Fruit fly (Drosophila melanogaster) whole organism, embryonic: ENCODE measurements around the gene CG15306.

Source experiments
- BtbVII ChIP-seq: fragments of 200-800 bp; sonication (Bioruptor generic); optimal IDR thresholded peaks from 3 replicates; lab custom pipeline; 2017; ENCODE audit warnings: missing biosample characterization, mild to moderate bottlenecking, missing genetic modification characterization
- CG10431 ChIP-seq: fragments of 200-800 bp; sonication (Bioruptor generic); optimal IDR thresholded peaks from 3 replicates; lab custom pipeline; 2018; ENCODE audit warnings: missing biosample characterization, mild to moderate bottlenecking, missing genetic modification characterization
- CG11398 ChIP-seq: fragments of 200-800 bp; sonication (Bioruptor generic); optimal IDR thresholded peaks from 2 replicates; lab custom pipeline; 2016; ENCODE audit warnings: missing biosample characterization, missing genetic modification characterization
- CG12219 ChIP-seq: fragments of 200-800 bp; sonication (Bioruptor generic); optimal IDR thresholded peaks from 3 replicates; lab custom pipeline; 2018; ENCODE audit warnings: missing biosample characterization, mild to moderate bottlenecking, missing genetic modification characterization
- CG14860 ChIP-seq: fragments of 200-800 bp; sonication (Bioruptor generic); IDR thresholded peaks from 3 replicates; pipeline ENCODE4 v1.3.6; 2022; ENCODE audit warnings: missing biosample characterization, missing genetic modification characterization; ENCODE audit not compliant: partially characterized antibody
- CG15479 ChIP-seq: fragments of 200-800 bp; sonication (Bioruptor generic); optimal IDR thresholded peaks from 3 replicates; lab custom pipeline; 2019; ENCODE audit warnings: missing biosample characterization, mild to moderate bottlenecking, missing genetic modification characterization, moderate library complexity
- CG16813 ChIP-seq: fragments of 200-800 bp; sonication (Bioruptor generic); IDR thresholded peaks from 3 replicates; pipeline ENCODE4 v1.3.6; 2022; ENCODE audit warnings: missing biosample characterization, missing genetic modification characterization; ENCODE audit not compliant: partially characterized antibody
- CG2116 ChIP-seq: fragments of 200-800 bp; sonication (Bioruptor generic); optimal IDR thresholded peaks from 3 replicates; lab custom pipeline; 2018; ENCODE audit warnings: missing biosample characterization, mild to moderate bottlenecking, missing genetic modification characterization
- CG3065 ChIP-seq: fragments of 200-800 bp; sonication (Bioruptor generic); optimal IDR thresholded peaks from 2 replicates; lab custom pipeline; 2016; ENCODE audit warnings: missing biosample characterization, missing genetic modification characterization
- CG31365 ChIP-seq: fragments of 200-800 bp; sonication (Bioruptor generic); optimal IDR thresholded peaks from 2 replicates; lab custom pipeline; 2018; ENCODE audit warnings: missing biosample characterization, mild to moderate bottlenecking, missing genetic modification characterization
- CG3163 ChIP-seq: fragments of 200-800 bp; sonication (Bioruptor generic); optimal IDR thresholded peaks from 3 replicates; lab custom pipeline; 2016; ENCODE audit warnings: missing biosample characterization, missing genetic modification characterization
- CG32532 ChIP-seq: fragments of 200-800 bp; sonication (Bioruptor generic); IDR thresholded peaks from 2 replicates; pipeline ENCODE4 v1.3.6; 2022; ENCODE audit warnings: missing biosample characterization, missing genetic modification characterization
- CG4424 ChIP-seq: fragments of 200-800 bp; sonication (Bioruptor generic); optimal IDR thresholded peaks from 3 replicates; lab custom pipeline; 2016; ENCODE audit warnings: missing biosample characterization, missing genetic modification characterization
- CG4820 ChIP-seq: fragments of 200-800 bp; sonication (Bioruptor generic); optimal IDR thresholded peaks from 3 replicates; lab custom pipeline; 2016; ENCODE audit warnings: missing biosample characterization, missing genetic modification characterization
- CG6654 ChIP-seq: fragments of 200-800 bp; sonication (Bioruptor generic); optimal IDR thresholded peaks from 2 replicates; lab custom pipeline; 2017; ENCODE audit warnings: missing biosample characterization, mild to moderate bottlenecking, missing genetic modification characterization
- CG6765 ChIP-seq: fragments of 200-800 bp; sonication (Bioruptor generic); optimal IDR thresholded peaks from 3 replicates; lab custom pipeline; 2017; ENCODE audit warnings: missing biosample characterization, mild to moderate bottlenecking, missing genetic modification characterization
- CG6791 ChIP-seq: fragments of 200-800 bp; sonication (Bioruptor generic); IDR thresholded peaks from 3 replicates; pipeline ENCODE4 v1.3.6; 2022; ENCODE audit warnings: missing biosample characterization, missing genetic modification characterization; ENCODE audit not compliant: partially characterized antibody
- CTCF ChIP-seq: fragments of 200-800 bp; sonication (Bioruptor generic); optimal IDR thresholded peaks from 2 replicates; lab custom pipeline; 2017; ENCODE audit warnings: missing biosample characterization, mild to moderate bottlenecking, missing genetic modification characterization, moderate library complexity
- Dfd ChIP-seq, 2 experiments: fragments of >200 bp; optimal IDR thresholded peaks; 2 replicates each; lab custom pipeline; 2017; ENCODE audit warnings: missing biosample characterization in 2 of 2, missing genetic modification characterization in 2 of 2
- Ets65A ChIP-seq: fragments of 200-800 bp; sonication (Bioruptor generic); peaks from one replicate; lab custom pipeline; 2016; ENCODE audit warnings: missing biosample characterization, missing genetic modification characterization
- Gug ChIP-seq: fragments of 200-800 bp; sonication (Bioruptor generic); IDR thresholded peaks from 4 replicates; pipeline ENCODE4 v1.3.6; 2022; ENCODE audit warnings: missing biosample characterization, missing genetic modification characterization
- HLHmδ ChIP-seq: fragments of 200-800 bp; sonication (Bioruptor generic); optimal IDR thresholded peaks from 2 replicates; lab custom pipeline; 2018; ENCODE audit warnings: missing biosample characterization, mild to moderate bottlenecking, missing genetic modification characterization, moderate library complexity
- Jarid2 ChIP-seq: fragments of 200-800 bp; sonication (Bioruptor generic); optimal IDR thresholded peaks from 3 replicates; lab custom pipeline; 2017; ENCODE audit warnings: mild to moderate bottlenecking, missing biosample characterization, missing genetic modification reagents, missing genetic modification characterization
- Mrtf ChIP-seq: fragments of 200-800 bp; sonication (Bioruptor generic); IDR thresholded peaks from 3 replicates; pipeline ENCODE4 v1.3.6; 2022; ENCODE audit warnings: missing biosample characterization, missing genetic modification characterization
- Opbp ChIP-seq: fragments of 200-800 bp; sonication (Bioruptor generic); IDR thresholded peaks from 3 replicates; pipeline ENCODE4 v1.3.6; 2022; ENCODE audit warnings: missing biosample characterization, missing genetic modification characterization; ENCODE audit not compliant: partially characterized antibody
- YL-1 ChIP-seq: fragments of 200-800 bp; sonication (Bioruptor generic); optimal IDR thresholded peaks from 3 replicates; lab custom pipeline; 2017; ENCODE audit warnings: missing biosample characterization, mild to moderate bottlenecking, missing genetic modification characterization
- ato ChIP-seq: fragments of 200-800 bp; sonication (Bioruptor generic); IDR thresholded peaks from 2 replicates; pipeline ENCODE4 v1.3.6; 2022; ENCODE audit warnings: missing biosample characterization, missing genetic modification characterization; ENCODE audit not compliant: partially characterized antibody
- br ChIP-seq: fragments of >200 bp; optimal IDR thresholded peaks from 2 replicates; lab custom pipeline; 2017
- bsh ChIP-seq, 2 experiments: fragments of 200-800 bp; sonication (Bioruptor generic); optimal IDR thresholded peaks; 2 replicates each; lab custom pipeline; 2017 to 2018; ENCODE audit warnings: mild to moderate bottlenecking in 2 of 2, missing biosample characterization in 2 of 2, missing genetic modification characterization in 2 of 2, moderate library complexity in 1 of 2
- chif ChIP-seq, 2 experiments: fragments of 200-800 bp; sonication (Bioruptor generic); optimal IDR thresholded peaks; 3 replicates each; lab custom pipeline; 2016; ENCODE audit warnings: missing biosample characterization in 2 of 2, missing genetic modification characterization in 2 of 2
- chn ChIP-seq: fragments of 200-800 bp; sonication (Bioruptor generic); optimal IDR thresholded peaks from 2 replicates; lab custom pipeline; 2016; ENCODE audit warnings: missing biosample characterization, missing genetic modification characterization
- dan ChIP-seq: fragments of 200-800 bp; sonication (Bioruptor generic); IDR thresholded peaks from 2 replicates; pipeline ENCODE4 v1.3.6; 2022; ENCODE audit warnings: missing biosample characterization, missing genetic modification characterization
- ewg ChIP-seq: fragments of 200-800 bp; sonication (Bioruptor generic); optimal IDR thresholded peaks from 3 replicates; lab custom pipeline; 2017; ENCODE audit warnings: mild to moderate bottlenecking, missing biosample characterization, missing genetic modification reagents, missing genetic modification characterization
- grn ChIP-seq: fragments of 200-800 bp; sonication (Bioruptor generic); optimal IDR thresholded peaks from 3 replicates; lab custom pipeline; 2017; ENCODE audit warnings: missing biosample characterization, missing genetic modification characterization
- gt ChIP-seq: fragments of 200-800 bp; sonication (Bioruptor generic); IDR thresholded peaks from 2 replicates; pipeline ENCODE4 v1.3.6; 2022; ENCODE audit warnings: missing biosample characterization, missing genetic modification characterization
- knrl ChIP-seq: fragments of 200-800 bp; sonication (Bioruptor generic); IDR thresholded peaks from 3 replicates; pipeline ENCODE4 v1.3.6; 2022; ENCODE audit warnings: missing biosample characterization, missing genetic modification characterization; ENCODE audit not compliant: partially characterized antibody
- lab ChIP-seq: fragments of 200-800 bp; sonication (Bioruptor generic); optimal IDR thresholded peaks from 3 replicates; lab custom pipeline; 2017; ENCODE audit warnings: missing biosample characterization, missing genetic modification characterization, mild to moderate bottlenecking, moderate library complexity, missing genetic modification reagents
- lbe ChIP-seq: fragments of 200-800 bp; sonication (Bioruptor generic); optimal IDR thresholded peaks from 2 replicates; lab custom pipeline; 2016; ENCODE audit warnings: missing biosample characterization, mild to moderate bottlenecking, missing genetic modification characterization
- nau ChIP-seq: fragments of 200-800 bp; sonication (Bioruptor generic); optimal IDR thresholded peaks from 3 replicates; lab custom pipeline; 2017; ENCODE audit warnings: missing biosample characterization, mild to moderate bottlenecking, missing genetic modification characterization, missing genetic modification reagents
- org-1 ChIP-seq: fragments of 200-800 bp; sonication (Bioruptor generic); optimal IDR thresholded peaks from 2 replicates; lab custom pipeline; 2017; ENCODE audit warnings: missing biosample characterization, missing genetic modification characterization
- sens ChIP-seq: fragments of 200-800 bp; sonication (Bioruptor generic); peaks from one replicate; lab custom pipeline; 2016; ENCODE audit warnings: missing biosample characterization, missing genetic modification characterization
- sens-2 ChIP-seq: fragments of 200-800 bp; sonication (Bioruptor generic); IDR thresholded peaks from 2 replicates; pipeline ENCODE4 v1.3.6; 2022; ENCODE audit warnings: missing biosample characterization, missing genetic modification characterization
- sob ChIP-seq: fragments of 200-800 bp; sonication (Bioruptor generic); IDR thresholded peaks from 2 replicates; pipeline ENCODE4 v1.3.6; 2022; ENCODE audit warnings: missing biosample characterization, missing genetic modification characterization
- stwl ChIP-seq: fragments of 200-800 bp; sonication (Bioruptor generic); optimal IDR thresholded peaks from 3 replicates; lab custom pipeline; 2018; ENCODE audit warnings: missing biosample characterization, mild to moderate bottlenecking, missing genetic modification characterization, moderate library complexity
- tll ChIP-seq, 2 experiments: fragments of 200-800 bp in 1 of 2; fragments of >200 bp in 1 of 2; sonication (Bioruptor generic) in 1 of 2; optimal IDR thresholded peaks; 2 replicates each; lab custom pipeline; 2017 to 2019; ENCODE audit warnings: missing biosample characterization in 2 of 2, missing genetic modification characterization in 2 of 2, mild to moderate bottlenecking in 1 of 2, moderate library complexity in 1 of 2
- tup ChIP-seq: fragments of 200-800 bp; sonication (Bioruptor generic); optimal IDR thresholded peaks from 2 replicates; lab custom pipeline; 2016; ENCODE audit warnings: missing biosample characterization, mild to moderate bottlenecking, missing genetic modification characterization, moderate library complexity
- twi ChIP-seq: fragments of 200-800 bp; optimal IDR thresholded peaks from 2 replicates; lab custom pipeline; 2019; ENCODE audit warnings: missing biosample characterization, mild to moderate bottlenecking, missing genetic modification characterization, moderate library complexity
- unpg ChIP-seq: fragments of 200-800 bp; sonication (Bioruptor generic); optimal IDR thresholded peaks from 3 replicates; lab custom pipeline; 2018; ENCODE audit warnings: missing biosample characterization, mild to moderate bottlenecking, missing genetic modification characterization, moderate library complexity
- wek ChIP-seq: fragments of 200-800 bp; sonication (Bioruptor generic); optimal IDR thresholded peaks from 3 replicates; lab custom pipeline; 2018; ENCODE audit warnings: missing biosample characterization, mild to moderate bottlenecking, missing genetic modification characterization, moderate library complexity
- yki ChIP-seq: fragments of >200 bp; optimal IDR thresholded peaks from 3 replicates; lab custom pipeline; 2018
- zfh1 ChIP-seq: fragments of 200-800 bp; sonication (Bioruptor generic); IDR thresholded peaks from 3 replicates; pipeline ENCODE4 v1.3.6; 2022; ENCODE audit warnings: missing biosample characterization, missing genetic modification characterization

CG15306 gene

dm6 chrX:10308996-10309395 lies 22.6 kb downstream of the CG15306 start (continued):
- TF ChIP-seq unpg (GFP tag; lab: Kevin White, UChicago) (no peak), br (lab: Kevin White, UChicago) (no peak), sens (GFP tag; lab: Kevin White, UChicago) (peak; percentile 46), Jarid2 (peak; percentile 44), tll (GFP tag; optimal IDR thresholded peaks at IDR 0.05; lab: Kevin White, UChicago) (no peak), bsh (GFP tag; optimal IDR thresholded peaks at IDR 0.05; lab: Kevin White, UChicago) (no peak), ewg (peak; percentile 33), HLHmδ (GFP tag; lab: Kevin White, UChicago) (peak; percentile 22), stwl (tag; lab: Kevin White, UChicago) (peak; percentile 65), wek (GFP tag; lab: Kevin White, UChicago) (no peak), CG31365 (tag; lab: Kevin White, UChicago) (peak; percentile 95), knrl (GFP tag; lab: Robert Waterston, UW) (0 out of 3 replicates have a peak, but pooled peaks have one; percentile 16), CG14860 (peak; percentile 14; the same call in 1 of the 3 replicates), zfh1 (GFP tag; lab: Robert Waterston, UW) (0 out of 3 replicates have a peak, but pooled peaks have one; percentile 12), CG11398 (no peak), CG32532 (GFP tag; lab: Robert Waterston, UW) (0 out of 2 replicates have a peak, but pooled peaks have one; percentile 9), BtbVII (GFP tag; lab: Kevin White, UChicago) (no peak), CG3163 (GFP tag; lab: Kevin White, UChicago) (peak; percentile 63), yki (lab: Kevin White, UChicago) (peak; percentile 16), CG12219 (GFP tag; lab: Kevin White, UChicago) (no peak), CG6654 (GFP tag; lab: Kevin White, UChicago) (no peak), CG4424 (GFP tag; lab: Kevin White, UChicago) (no peak), CG10431 (no peak), Mrtf (GFP tag; lab: Robert Waterston, UW) (no peak), CG6765 (GFP tag; lab: Kevin White, UChicago) (no peak), Ets65A (GFP tag; lab: Kevin White, UChicago) (peak; percentile 1), CG2116 (peak; percentile 42), nau (GFP tag; lab: Kevin White, UChicago) (no peak), lab (GFP tag; lab: Kevin White, UChicago) (no peak), Gug (GFP tag; lab: Robert Waterston, UW) (no peak)

- TF ChIP-seq CG16813 (GFP tag; lab: Robert Waterston, UW): 0 out of 3 replicates have a peak, but pooled peaks have one; percentile 13
- TF ChIP-seq lbe (GFP tag; lab: Kevin White, UChicago): no peak
- no peak for TF ChIP-seq dan (GFP tag; lab: Robert Waterston, UW)
- TF ChIP-seq sob (GFP tag; lab: Robert Waterston, UW): no peak
- TF ChIP-seq CG6791 (GFP tag; lab: Robert Waterston, UW): 0 out of 3 replicates have a peak, but pooled peaks have one; percentile 26
- peak in 1 of 2 experiments; percentile 69 for TF ChIP-seq Dfd (GFP tag; optimal IDR thresholded peaks at IDR 0.05; lab: Kevin White, UChicago)
- no peak for TF ChIP-seq chn (GFP tag; lab: Kevin White, UChicago)
- no peak for TF ChIP-seq twi
- TF ChIP-seq CG4820: no peak
- TF ChIP-seq grn (GFP tag; lab: Kevin White, UChicago): no peak
- TF ChIP-seq tup (GFP tag; lab: Kevin White, UChicago): no peak
- TF ChIP-seq Opbp (GFP tag; lab: Robert Waterston, UW): 0 out of 3 replicates have a peak, but pooled peaks have one; percentile 43
- no peak for TF ChIP-seq ato (GFP tag; lab: Robert Waterston, UW)
- TF ChIP-seq YL-1 (GFP tag; lab: Kevin White, UChicago): no peak
- peak; percentile 95 for TF ChIP-seq CG31365 (tag; lab: Kevin White, UChicago)
- TF ChIP-seq CG15479 (GFP tag; lab: Kevin White, UChicago): no peak
- no peak for TF ChIP-seq chif (GFP tag; optimal IDR thresholded peaks at IDR 0.05; lab: Kevin White, UChicago)
- TF ChIP-seq knrl (GFP tag; lab: Robert Waterston, UW): peak; percentile 17; the same call in 1 of the 3 replicates
- TF ChIP-seq org-1 (GFP tag; lab: Kevin White, UChicago): no peak
- no peak for TF ChIP-seq CTCF (GFP tag; lab: Kevin White, UChicago)
- TF ChIP-seq sens-2 (GFP tag; lab: Robert Waterston, UW): no peak
- TF ChIP-seq CG3065: no peak
- no peak for TF ChIP-seq gt
These were observed 23.7 kb downstream of the CG15306 start for dm6 chrX:10307955-10308354.
